Fruit fly (Drosophila melanogaster): ENCODE results near the gene CG43346.

Gene CG43346

dm6 chr2L:21168295-21169159 is at the start of gene CG43346, which contains the start of the genes mAcon1 and CG43345 (continued):
- TF ChIP-seq dac (GFP tag; optimal IDR thresholded peaks at IDR 0.05) (peak; percentile 43), Lpt (GFP tag; optimal IDR thresholded peaks at IDR 0.05) (peak; percentile 56), CG6808 (GFP tag; optimal IDR thresholded peaks at IDR 0.05) (no peak), dsx (GFP tag; optimal IDR thresholded peaks at IDR 0.05; ENCODE audit: poor library complexity, severe bottlenecking) (no peak), achi (GFP tag; optimal IDR thresholded peaks at IDR 0.05) (no peak), CG6792 (GFP tag; optimal IDR thresholded peaks at IDR 0.05) (peak; percentile 79), Hr39 (GFP tag; optimal IDR thresholded peaks at IDR 0.05) (peak; percentile 83), CG16779 (tag; optimal IDR thresholded peaks at IDR 0.05) (no peak), ss (GFP tag; optimal IDR thresholded peaks at IDR 0.05) (peak in 1 of 2 experiments; percentile 79)

dm6 chr2L:21214961-21215362 is 46.6 kb upstream of the CG43346 start:
- TF ChIP-seq CG11902 (GFP tag; optimal IDR thresholded peaks at IDR 0.05) (no peak), acj6 (GFP tag; optimal IDR thresholded peaks at IDR 0.05) (no peak), Blimp-1 (GFP tag; optimal IDR thresholded peaks at IDR 0.05) (no peak), cyc (GFP tag; optimal IDR thresholded peaks at IDR 0.05) (peak; percentile 65), CG15336 (GFP tag; IDR thresholded peaks at IDR 0.05) (no peak), CG6792 (GFP tag; optimal IDR thresholded peaks at IDR 0.05) (peak; percentile 14), lz (GFP tag; optimal IDR thresholded peaks at IDR 0.05) (peak; percentile 48), Ets96B (tag; optimal IDR thresholded peaks at IDR 0.05) (peak; percentile 30), fd85E (GFP tag; optimal IDR thresholded peaks at IDR 0.05) (no peak), CG3032 (tag; optimal IDR thresholded peaks at IDR 0.05) (no peak), CG6276 (GFP tag; optimal IDR thresholded peaks at IDR 0.05) (no peak), salr (GFP tag; optimal IDR thresholded peaks at IDR 0.05) (no peak), pdm3 (GFP tag; optimal IDR thresholded peaks at IDR 0.05) (peak; percentile 43), Gug (GFP tag; IDR thresholded peaks at IDR 0.05) (no peak), vri (GFP tag; optimal IDR thresholded peaks at IDR 0.05) (peak; percentile 59), Hr39 (GFP tag; optimal IDR thresholded peaks at IDR 0.05) (no peak), Eip93F (GFP tag; optimal IDR thresholded peaks at IDR 0.05) (no peak), ss (GFP tag; optimal IDR thresholded peaks at IDR 0.05) (no peak), fd59A (GFP tag; optimal IDR thresholded peaks at IDR 0.05) (no peak), fkh (GFP tag; optimal IDR thresholded peaks at IDR 0.05) (no peak), Ets21C (GFP tag; optimal IDR thresholded peaks at IDR 0.05) (no peak), Lpt (GFP tag; optimal IDR thresholded peaks at IDR 0.05) (no peak), CG10669 (GFP tag; optimal IDR thresholded peaks at IDR 0.05) (no peak), CG34406 (GFP tag; optimal IDR thresholded peaks at IDR 0.05) (no peak), Hr4 (GFP tag; optimal IDR thresholded peaks at IDR 0.05) (no peak), Sox14 (GFP tag; optimal IDR thresholded peaks at IDR 0.05) (peak; percentile 43), CG31627 (GFP tag; optimal IDR thresholded peaks at IDR 0.05) (peak; percentile 49), svp (GFP tag) (peak; percentile 88), Sox15 (GFP tag; optimal IDR thresholded peaks at IDR 0.05) (no peak), CG9139 (GFP tag; optimal IDR thresholded peaks at IDR 0.05) (no peak), Eip75B (GFP tag; optimal IDR thresholded peaks at IDR 0.05) (peak; percentile 58), CG1621 (tag; optimal IDR thresholded peaks at IDR 0.05) (peak; percentile 62), Sox102F (GFP tag; optimal IDR thresholded peaks at IDR 0.05) (peak; percentile 48), OdsH (GFP tag; optimal IDR thresholded peaks at IDR 0.05) (peak; percentile 39), Hr38 (GFP tag; optimal IDR thresholded peaks at IDR 0.05) (no peak), esn (GFP tag; optimal IDR thresholded peaks at IDR 0.05) (peak; percentile 68), Eip78C (GFP tag) (peak; percentile 75), CG3919 (GFP tag; optimal IDR thresholded peaks at IDR 0.05) (peak; percentile 63), CG11762 (GFP tag; optimal IDR thresholded peaks at IDR 0.05; ENCODE audit: insufficient read depth) (no peak), net (GFP tag; optimal IDR thresholded peaks at IDR 0.05) (no peak), CG8119 (GFP tag; IDR thresholded peaks at IDR 0.05) (no peak), CG10631 (GFP tag; optimal IDR thresholded peaks at IDR 0.05) (no peak), achi (GFP tag; optimal IDR thresholded peaks at IDR 0.05) (no peak), CG6163 (GFP tag; IDR thresholded peaks at IDR 0.05) (0 out of 3 replicates have a peak, but pooled peaks have one; percentile 39)
